Worm (Caenorhabditis elegans) whole organism, L1 larva: Measurements from ENCODE around the gene Y51B9A.8.

Experiments
- C16A3.4 ChIP-seq: fragments of 150-350 bp; optimal IDR thresholded peaks from 2 replicates; lab custom pipeline; 2014; ENCODE audit warnings: missing biosample characterization, missing genetic modification characterization
- F16B12.6 ChIP-seq: fragments of 150-350 bp; optimal IDR thresholded peaks from 2 replicates; lab custom pipeline; 2014; ENCODE audit warnings: missing biosample characterization, missing genetic modification characterization
- blmp-1 ChIP-seq: fragments of 150-350 bp; optimal IDR thresholded peaks from 2 replicates; lab custom pipeline; 2014; ENCODE audit warnings: missing biosample characterization, missing genetic modification characterization
- ceh-63 ChIP-seq: fragments of 200-800 bp; sonication (Bioruptor generic); optimal IDR thresholded peaks from 2 replicates; lab custom pipeline; 2018; ENCODE audit warnings: mild to moderate bottlenecking, missing genetic modification characterization, missing compliant biosample characterization
- ceh-82 ChIP-seq, 3 experiments: fragments of 150-350 bp in 1 of 3; sonication (generic microtip) in 2 of 3; optimal IDR thresholded peaks; 2 replicates each; lab custom pipeline; 2014 to 2017; ENCODE audit warnings: missing biosample characterization in 3 of 3, missing genetic modification characterization in 3 of 3
- dpl-1 ChIP-seq, 3 experiments: fragments of 150-350 bp in 2 of 3; sonication (generic microtip) in 1 of 3; optimal IDR thresholded peaks; 2 replicates each; lab custom pipeline; 2014 to 2017; ENCODE audit warnings: missing biosample characterization in 3 of 3, missing genetic modification characterization in 3 of 3, missing genetic modification reagents in 3 of 3
- efl-1 ChIP-seq, 4 experiments: fragments of 150-350 bp; optimal IDR thresholded peaks in 3 of 4; peaks in 1 of 4; 1 replicate in 1 of 4; 2 replicates in 3 of 4; lab custom pipeline; 2014; ENCODE audit warnings: missing biosample characterization in 2 of 4, missing genetic modification characterization in 2 of 4, missing genetic modification reagents in 2 of 4
- egl-27 ChIP-seq, 2 experiments: fragments of 150-350 bp in 1 of 2; sonication (generic microtip); optimal IDR thresholded peaks; 3 replicates each; lab custom pipeline; 2017 to 2018; ENCODE audit warnings: missing biosample characterization in 2 of 2, missing genetic modification characterization in 2 of 2, missing genetic modification reagents in 2 of 2
- elt-3 ChIP-seq, 6 experiments: fragments of 150-350 bp in 1 of 6; sonication (generic microtip); optimal IDR thresholded peaks; 2 replicates each; lab custom pipeline; 2017 to 2018; ENCODE audit warnings: missing biosample characterization in 6 of 6, missing genetic modification characterization in 6 of 6, inconsistent platforms in 1 of 6
- ets-5 ChIP-seq: fragments of 200-800 bp; sonication (Bioruptor generic); IDR thresholded peaks from 2 replicates; pipeline ENCODE4 v1.3.6; 2022; ENCODE audit warnings: missing genetic modification characterization, missing compliant biosample characterization
- irx-1 ChIP-seq: sonication (generic microtip); optimal IDR thresholded peaks from 2 replicates; lab custom pipeline; 2016; ENCODE audit warnings: missing genetic modification characterization, missing compliant biosample characterization
- lin-14 ChIP-seq: fragments of 200-800 bp; sonication (Bioruptor generic); optimal IDR thresholded peaks from 2 replicates; lab custom pipeline; 2018; ENCODE audit warnings: mild to moderate bottlenecking, missing genetic modification characterization, moderate library complexity, missing compliant biosample characterization
- lin-15B ChIP-seq: fragments of 150-350 bp; sonication (generic microtip); optimal IDR thresholded peaks from 3 replicates; lab custom pipeline; 2014; ENCODE audit warnings: missing biosample characterization, missing genetic modification characterization
- lin-35 ChIP-seq, 2 experiments: fragments of 150-350 bp; optimal IDR thresholded peaks; 2 replicates each; lab custom pipeline; 2014; ENCODE audit warnings: missing biosample characterization in 2 of 2, missing genetic modification characterization in 2 of 2, missing genetic modification reagents in 2 of 2
- lsy-2 ChIP-seq, 2 experiments: fragments of 150-350 bp; optimal IDR thresholded peaks; 2 replicates each; lab custom pipeline; 2014; ENCODE audit warnings: missing biosample characterization in 2 of 2, missing genetic modification characterization in 2 of 2
- mab-9 ChIP-seq: fragments of 200-800 bp; sonication (Bioruptor generic); IDR thresholded peaks from 2 replicates; pipeline ENCODE4 v1.3.6; 2022; ENCODE audit warnings: missing genetic modification reagents, missing genetic modification characterization, missing compliant biosample characterization
- mdl-1 ChIP-seq, 2 experiments: fragments of 150-350 bp; optimal IDR thresholded peaks; 2 replicates each; lab custom pipeline; 2014 to 2017; ENCODE audit warnings: missing biosample characterization in 2 of 2, missing genetic modification characterization in 2 of 2, inconsistent platforms in 1 of 2
- mep-1 ChIP-seq: fragments of 150-350 bp; optimal IDR thresholded peaks from 2 replicates; lab custom pipeline; 2014; ENCODE audit warnings: missing biosample characterization, missing genetic modification characterization
- nhr-19 ChIP-seq: fragments of 200-800 bp; sonication (Bioruptor generic); conservative IDR thresholded peaks from 2 replicates; pipeline ENCODE4 v1.3.6; 2022; ENCODE audit warnings: missing genetic modification characterization, missing compliant biosample characterization
- nhr-20 ChIP-seq: sonication (generic microtip); optimal IDR thresholded peaks from 2 replicates; lab custom pipeline; 2016; ENCODE audit warnings: mild to moderate bottlenecking, missing genetic modification characterization, missing compliant biosample characterization
- nhr-28 ChIP-seq: fragments of 150-350 bp; optimal IDR thresholded peaks from 2 replicates; lab custom pipeline; 2014; ENCODE audit warnings: missing biosample characterization, missing genetic modification characterization
- nhr-47 ChIP-seq: sonication (generic microtip); optimal IDR thresholded peaks from 2 replicates; lab custom pipeline; 2016; ENCODE audit warnings: mild to moderate bottlenecking, missing genetic modification characterization, moderate library complexity, missing compliant biosample characterization
- nhr-71 ChIP-seq: sonication (generic microtip); optimal IDR thresholded peaks from 2 replicates; lab custom pipeline; 2016; ENCODE audit warnings: mild to moderate bottlenecking, missing genetic modification characterization, moderate library complexity, missing compliant biosample characterization
- nhr-77 ChIP-seq: fragments of 150-350 bp; optimal IDR thresholded peaks from 2 replicates; lab custom pipeline; 2014; ENCODE audit warnings: missing biosample characterization, missing genetic modification characterization
- nhr-85 ChIP-seq: sonication (generic microtip); peaks from one replicate; lab custom pipeline; 2016; ENCODE audit warnings: missing genetic modification characterization, inconsistent platforms, missing compliant biosample characterization
- nhr-90 ChIP-seq: sonication (generic microtip); optimal IDR thresholded peaks from 2 replicates; lab custom pipeline; 2016; ENCODE audit warnings: mild to moderate bottlenecking, missing genetic modification characterization, missing compliant biosample characterization; ENCODE audit not compliant: poor library complexity
- rnt-1 ChIP-seq: sonication (generic microtip); optimal IDR thresholded peaks from 2 replicates; lab custom pipeline; 2016; ENCODE audit warnings: mild to moderate bottlenecking, missing genetic modification characterization, moderate library complexity, missing compliant biosample characterization
- skn-1 ChIP-seq: fragments of 150-350 bp; optimal IDR thresholded peaks from 2 replicates; lab custom pipeline; 2014; ENCODE audit warnings: missing biosample characterization, missing genetic modification characterization
- snu-23 ChIP-seq: sonication (generic microtip); optimal IDR thresholded peaks from 2 replicates; lab custom pipeline; 2016; ENCODE audit warnings: missing genetic modification characterization, missing compliant biosample characterization
- sox-4 ChIP-seq: sonication (generic microtip); optimal IDR thresholded peaks from 2 replicates; lab custom pipeline; 2016; ENCODE audit warnings: missing genetic modification characterization, missing compliant biosample characterization
- swsn-7 ChIP-seq: sonication (generic microtip); optimal IDR thresholded peaks from 2 replicates; lab custom pipeline; 2016; ENCODE audit warnings: missing genetic modification characterization, missing compliant biosample characterization
- tbx-2 ChIP-seq: sonication (generic microtip); optimal IDR thresholded peaks from 2 replicates; lab custom pipeline; 2016; ENCODE audit warnings: missing genetic modification characterization, missing compliant biosample characterization
- unc-130 ChIP-seq: fragments of 150-350 bp; optimal IDR thresholded peaks from 2 replicates; lab custom pipeline; 2017; ENCODE audit warnings: missing biosample characterization, missing genetic modification characterization, inconsistent platforms
- unc-30 ChIP-seq: sonication (generic microtip); optimal IDR thresholded peaks from 2 replicates; lab custom pipeline; 2017; ENCODE audit warnings: missing biosample characterization, missing genetic modification characterization
- unc-86 ChIP-seq: sonication (generic microtip); optimal IDR thresholded peaks from 2 replicates; lab custom pipeline; 2016; ENCODE audit warnings: missing genetic modification characterization, missing compliant biosample characterization
- xbp-1 ChIP-seq: sonication (generic microtip); optimal IDR thresholded peaks from 2 replicates; lab custom pipeline; 2016; ENCODE audit warnings: missing genetic modification characterization, missing compliant biosample characterization

Y51B9A.8 gene

DNA sequence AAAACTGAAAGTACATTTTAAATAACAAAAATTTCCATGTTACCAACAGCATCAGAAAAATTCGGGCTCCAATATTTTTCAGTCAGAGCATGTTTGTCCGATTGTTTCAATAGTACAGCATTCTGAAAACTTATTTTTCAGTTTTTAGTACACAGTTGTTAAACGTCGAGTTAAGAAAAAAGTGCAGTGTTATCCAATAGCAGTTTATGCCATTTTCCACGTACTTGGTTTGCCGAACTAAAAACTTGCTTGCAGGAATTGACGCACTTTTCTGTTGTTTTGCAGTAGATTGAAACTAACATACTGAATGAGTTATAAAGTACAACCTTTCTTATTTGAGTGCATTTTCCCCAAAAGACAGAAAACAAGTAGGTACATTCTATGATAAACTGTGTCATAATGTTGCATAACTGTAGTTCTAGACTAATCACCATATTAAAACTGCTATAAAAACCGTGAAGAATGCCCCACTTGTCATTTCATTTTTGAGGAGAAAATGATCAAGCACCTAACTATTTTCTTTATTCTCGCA lies at the start of gene Y51B9A.8, which contains the start of gene Y51B9A.14:
Gene Y51B9A.8, plus strand, starts transcription at position 482 of the 532 bp plus-strand sequence.
Gene Y51B9A.14, minus strand, starts transcription at position 101 of the 532 bp plus-strand sequence.
- TF ChIP-seq unc-86 (tag; lab: Kevin White, UChicago) (no peak), unc-30 (tag; lab: Kevin White, UChicago) (no peak)

ce11 chrII:9352669-9353068 lies 46.0 kb upstream of the Y51B9A.8 start, which contains the start of the genes sdhb-1 and cup-15:
sdhb-1 (minus strand) TSS chrII:9352731.
cup-15 (plus strand) TSS chrII:9353000.
- TF ChIP-seq lin-14 (peak; percentile 27), snu-23 (peak; percentile 1), sox-4 (tag; lab: Kevin White, UChicago) (no peak), efl-1 (optimal IDR thresholded peaks at IDR 0.05; lab: Kevin White, UChicago) (peak; percentile 13 to 14), efl-1 (GFP tag; optimal IDR thresholded peaks at IDR 0.05 in 1 of 2; lab: Kevin White, UChicago) (no peak), lsy-2 (tag; optimal IDR thresholded peaks at IDR 0.05; lab: Kevin White, UChicago) (peak; percentile 26 to 53), nhr-71 (tag; lab: Kevin White, UChicago) (peak; percentile 31), dpl-1 (GFP tag; optimal IDR thresholded peaks at IDR 0.05; lab: Kevin White, UChicago) (peak in 2 of 3 experiments; percentile 0 to 46), blmp-1 (tag; lab: Kevin White, UChicago) (peak; percentile 27), lin-35 (GFP tag; optimal IDR thresholded peaks at IDR 0.05; lab: Kevin White, UChicago) (peak in 1 of 2 experiments; percentile 53), mep-1 (tag; lab: Kevin White, UChicago) (no peak)

- peak; percentile 59 for TF ChIP-seq blmp-1 (tag; lab: Kevin White, UChicago)
- peak in 2 of 3 experiments; percentile 17 to 35 for TF ChIP-seq dpl-1 (GFP tag; optimal IDR thresholded peaks at IDR 0.05; lab: Kevin White, UChicago)
- TF ChIP-seq efl-1 (optimal IDR thresholded peaks at IDR 0.05; lab: Kevin White, UChicago): peak; percentile 47 to 49
- peak; percentile 11 to 89 for TF ChIP-seq efl-1 (GFP tag; optimal IDR thresholded peaks at IDR 0.05 in 1 of 2; lab: Kevin White, UChicago)
- peak; percentile 25 for TF ChIP-seq mep-1 (tag; lab: Kevin White, UChicago)
- no peak for TF ChIP-seq ceh-63
- TF ChIP-seq tbx-2 (tag; lab: Kevin White, UChicago): peak; percentile 5
- peak; percentile 65 for TF ChIP-seq nhr-71 (tag; lab: Kevin White, UChicago)
- peak; percentile 4 for TF ChIP-seq xbp-1 (tag; lab: Kevin White, UChicago)
- peak; percentile 33 to 48 for TF ChIP-seq lin-35 (GFP tag; optimal IDR thresholded peaks at IDR 0.05; lab: Kevin White, UChicago)
- TF ChIP-seq nhr-77 (tag; lab: Kevin White, UChicago): peak; percentile 38
- peak in 1 of 3 experiments; percentile 8 for TF ChIP-seq ceh-82 (tag; optimal IDR thresholded peaks at IDR 0.05; lab: Kevin White, UChicago)
- TF ChIP-seq egl-27 (tag; optimal IDR thresholded peaks at IDR 0.05; lab: Kevin White, UChicago): peak in 1 of 2 experiments; percentile 51
- TF ChIP-seq unc-130: peak; percentile 63
- no peak for TF ChIP-seq irx-1
- TF ChIP-seq nhr-85: peak; percentile 79
- no peak for TF ChIP-seq lin-15B (tag; lab: Kevin White, UChicago)
- peak; percentile 12 for TF ChIP-seq C16A3.4 (tag; lab: Kevin White, UChicago)
- peak in 1 of 6 experiments; percentile 60 for TF ChIP-seq elt-3 (tag; optimal IDR thresholded peaks at IDR 0.05; lab: Kevin White, UChicago)
- TF ChIP-seq skn-1 (tag; lab: Kevin White, UChicago): peak; percentile 34
- peak; percentile 50 for TF ChIP-seq rnt-1
- no peak for TF ChIP-seq ets-5 (GFP tag; lab: Robert Waterston, UW)
- TF ChIP-seq snu-23: peak; percentile 69
- peak; percentile 91 for TF ChIP-seq lin-14
- TF ChIP-seq F16B12.6 (tag; lab: Kevin White, UChicago): no peak
- peak; percentile 58 for TF ChIP-seq nhr-20 (tag; lab: Kevin White, UChicago)
- peak in 1 of 2 experiments; percentile 68 for TF ChIP-seq lsy-2 (tag; optimal IDR thresholded peaks at IDR 0.05; lab: Kevin White, UChicago)
- TF ChIP-seq swsn-7 (tag; lab: Kevin White, UChicago): peak; percentile 35
- TF ChIP-seq nhr-28 (tag; lab: Kevin White, UChicago): no peak
- TF ChIP-seq mdl-1 (tag; optimal IDR thresholded peaks at IDR 0.05; lab: Kevin White, UChicago): peak in 1 of 2 experiments; percentile 60
- TF ChIP-seq nhr-19: peak; percentile 50
- no peak for TF ChIP-seq mab-9 (GFP tag; lab: Robert Waterston, UW)
- peak; percentile 40 for TF ChIP-seq nhr-47 (tag; lab: Kevin White, UChicago)
- peak; percentile 3 for TF ChIP-seq nhr-90 (tag; lab: Kevin White, UChicago)
Measured at ce11 chrII:9356723-9357122, 41.9 kb upstream of the Y51B9A.8 start.
